Worm (Caenorhabditis elegans): ENCODE results near the gene lgc-56.

- TF ChIP-seq lin-1 (GFP tag; IDR thresholded peaks at IDR 0.05) (no peak), madf-9 (GFP tag; conservative IDR thresholded peaks at IDR 0.05) (no peak), cey-2 (tag; optimal IDR thresholded peaks at IDR 0.05; ENCODE audit: borderline replicate concordance, insufficient read depth) (no peak), T20F7.1 (GFP tag; optimal IDR thresholded peaks at IDR 0.05) (no peak), unc-62 (GFP tag; optimal IDR thresholded peaks at IDR 0.05 in 1 of 2) (peak in 1 of 2 experiments; percentile 74), unc-62 (tag; optimal IDR thresholded peaks at IDR 0.05) (no peak), dpl-1 (GFP tag; optimal IDR thresholded peaks at IDR 0.05) (no peak), ZK337.2 (GFP tag; IDR thresholded peaks at IDR 0.05) (no peak), pha-4 (GFP tag; IDR thresholded peaks at IDR 0.05) (no peak), pha-4 (tag; optimal IDR thresholded peaks at IDR 0.05) (no peak), lin-39 (tag; optimal IDR thresholded peaks at IDR 0.05) (no peak), dmd-8 (GFP tag; IDR thresholded peaks at IDR 0.05) (no peak), attf-4 (tag; optimal IDR thresholded peaks at IDR 0.05) (no peak), nhr-76 (tag; optimal IDR thresholded peaks at IDR 0.05) (no peak), dve-1 (tag; optimal IDR thresholded peaks at IDR 0.05; ENCODE audit: insufficient read depth) (no peak)
Measured at ce11 chrII:5172451-5172850, 42.3 kb downstream of the lgc-56 start, which contains the start of gene C27D6.1.
